Worm (Caenorhabditis elegans) whole organism, midembryonic: ENCODE measurements around the gene glo-3.

Experiments used
- flt-1 ChIP-seq: fragments of 200-800 bp; sonication (Bioruptor generic); IDR thresholded peaks from 2 replicates; pipeline ENCODE4 v1.3.6; 2022; ENCODE audit warnings: missing genetic modification characterization, missing compliant biosample characterization
- klf-2 ChIP-seq: fragments of 200-800 bp; sonication (Bioruptor generic); conservative IDR thresholded peaks from 2 replicates; pipeline ENCODE4 v1.3.6; 2022; ENCODE audit warnings: missing genetic modification reagents, missing genetic modification characterization, missing compliant biosample characterization
- med-1 ChIP-seq: sonication (generic microtip); optimal IDR thresholded peaks from 2 replicates; lab custom pipeline; 2017; ENCODE audit warnings: missing genetic modification characterization, mild to moderate bottlenecking, missing compliant biosample characterization, antibody characterized with exemption, missing genetic modification reagents; ENCODE audit not compliant: insufficient read depth
- tab-1 ChIP-seq: fragments of 200-800 bp; sonication (Bioruptor generic); IDR thresholded peaks from 2 replicates; pipeline ENCODE4 v1.3.6; 2022; ENCODE audit warnings: missing genetic modification characterization, missing compliant biosample characterization
- ztf-23 ChIP-seq: fragments of 200-800 bp; sonication (Bioruptor generic); IDR thresholded peaks from 2 replicates; pipeline ENCODE4 v1.3.6; 2022; ENCODE audit warnings: missing genetic modification reagents, missing genetic modification characterization, missing compliant biosample characterization

DNA sequence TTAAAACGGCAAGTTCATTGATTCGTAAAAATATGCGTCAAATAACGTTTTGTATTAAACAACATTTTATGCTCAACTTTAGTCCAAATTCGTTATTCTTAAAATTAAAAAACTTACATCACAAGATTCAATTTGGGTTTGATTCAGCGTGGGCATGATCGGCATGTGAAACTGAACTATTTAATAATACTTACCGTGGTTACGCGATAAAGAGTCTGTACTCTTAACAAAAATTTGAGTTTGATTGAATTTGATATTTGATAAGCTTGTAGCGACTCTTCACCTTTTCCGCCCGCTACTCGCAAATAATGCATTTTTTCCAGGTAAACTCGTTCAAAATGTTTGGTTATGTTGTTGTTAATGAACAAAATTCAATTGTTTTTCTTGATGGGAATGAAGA, at the start of gene glo-3:
- TF ChIP-seq flt-1 (GFP tag; lab: Robert Waterston, UW) (no peak), klf-2 (GFP tag; lab: Robert Waterston, UW) (no peak), med-1 (no peak), tab-1 (no peak), ztf-23 (no peak)
